Worm (Caenorhabditis elegans): ENCODE results near the gene Y47D3A.20.

- TF ChIP-seq C38D4.7 (GFP tag; optimal IDR thresholded peaks at IDR 0.05) (peak; percentile 44), hlh-30 (tag; optimal IDR thresholded peaks at IDR 0.05; ENCODE audit: insufficient read depth) (peak; percentile 76), sox-4 (tag; optimal IDR thresholded peaks at IDR 0.05) (no peak), lim-6 (tag; optimal IDR thresholded peaks at IDR 0.05) (no peak), nhr-11 (tag; optimal IDR thresholded peaks at IDR 0.05) (no peak), ceh-31 (tag; optimal IDR thresholded peaks at IDR 0.05) (peak; percentile 56)
Observed at ce11 chrIII:11236788-11237187, 38.1 kb upstream of the Y47D3A.20 start, which contains the start of the genes Y47D3A.14 and aakb-2.
